Worm (Caenorhabditis elegans) whole organism, L1 larva: Measurements from ENCODE around the gene pde-12.
"Not testable (repeated sequence)": the region's sequence is repeated elsewhere in the genome, so short reads cannot be mapped to it uniquely, and the experiment has no call there.

Experiments used
- ama-1 ChIP-seq: fragments of 150-350 bp; optimal IDR thresholded peaks from 2 replicates; lab custom pipeline; 2014
- ces-1 ChIP-seq: fragments of 150-350 bp; optimal IDR thresholded peaks from 2 replicates; lab custom pipeline; 2014; ENCODE audit warnings: missing biosample characterization, missing genetic modification reagents, missing genetic modification characterization
- efl-1 ChIP-seq, 4 experiments: fragments of 150-350 bp; optimal IDR thresholded peaks in 3 of 4; peaks in 1 of 4; 1 replicate in 1 of 4; 2 replicates in 3 of 4; lab custom pipeline; 2014; ENCODE audit warnings: missing biosample characterization in 2 of 4, missing genetic modification characterization in 2 of 4, missing genetic modification reagents in 2 of 4
- fkh-10 ChIP-seq: sonication (generic microtip); optimal IDR thresholded peaks from 2 replicates; lab custom pipeline; 2017; ENCODE audit warnings: missing biosample characterization, missing genetic modification reagents, missing genetic modification characterization
- fos-1 ChIP-seq: fragments of 150-350 bp; optimal IDR thresholded peaks from 2 replicates; lab custom pipeline; 2014; ENCODE audit warnings: missing biosample characterization, missing genetic modification characterization
- jun-1 ChIP-seq: fragments of 150-350 bp; optimal IDR thresholded peaks from 2 replicates; lab custom pipeline; 2014; ENCODE audit warnings: missing biosample characterization, missing genetic modification reagents, missing genetic modification characterization
- mep-1 ChIP-seq: fragments of 150-350 bp; optimal IDR thresholded peaks from 2 replicates; lab custom pipeline; 2014; ENCODE audit warnings: missing biosample characterization, missing genetic modification characterization
- nhr-237 ChIP-seq: fragments of 150-350 bp; optimal IDR thresholded peaks from 2 replicates; lab custom pipeline; 2014; ENCODE audit warnings: missing biosample characterization, missing genetic modification characterization
- skn-1 ChIP-seq: fragments of 150-350 bp; optimal IDR thresholded peaks from 2 replicates; lab custom pipeline; 2014; ENCODE audit warnings: missing biosample characterization, missing genetic modification characterization
- snpc-4 ChIP-seq: fragments of 150-350 bp; optimal IDR thresholded peaks from 2 replicates; lab custom pipeline; 2014; ENCODE audit warnings: missing biosample characterization, missing genetic modification characterization
- snu-23 ChIP-seq: sonication (generic microtip); optimal IDR thresholded peaks from 2 replicates; lab custom pipeline; 2016; ENCODE audit warnings: missing genetic modification characterization, missing compliant biosample characterization
- sptf-1 ChIP-seq: fragments of 150-350 bp; optimal IDR thresholded peaks from 2 replicates; lab custom pipeline; 2014; ENCODE audit warnings: missing biosample characterization, missing genetic modification characterization
- ztf-11 ChIP-seq, 2 experiments: sonication (generic microtip); optimal IDR thresholded peaks; 2 replicates each; lab custom pipeline; 2016 to 2017; ENCODE audit warnings: missing genetic modification characterization in 2 of 2, missing biosample characterization in 1 of 2, missing compliant biosample characterization in 1 of 2

- TF ChIP-seq efl-1 (optimal IDR thresholded peaks at IDR 0.05; lab: Kevin White, UChicago); efl-1 (GFP tag; optimal IDR thresholded peaks at IDR 0.05 in 1 of 2; lab: Kevin White, UChicago); ama-1 (lab: Kevin White, UChicago); fkh-10 (GFP tag; lab: Kevin White, UChicago); snu-23; jun-1; ztf-11 (tag; optimal IDR thresholded peaks at IDR 0.05; lab: Kevin White, UChicago); nhr-237 (tag; lab: Kevin White, UChicago); skn-1; ces-1 (GFP tag; lab: Kevin White, UChicago); sptf-1 (tag; lab: Kevin White, UChicago); fos-1 (tag; lab: Kevin White, UChicago); mep-1 (tag; lab: Kevin White, UChicago); snpc-4 (tag; lab: Kevin White, UChicago): not testable (repeated sequence)
Measured at ce11 chrIII:10805625-10806024, 39.2 kb downstream of the pde-12 start, which contains the start of gene klp-7.
